Fruit fly (Drosophila melanogaster) whole organism, embryonic: Measurements from ENCODE around the gene CG11951.

Experiments used
- Adf1 ChIP-seq: fragments of 200-800 bp; sonication (Bioruptor generic); IDR thresholded peaks from 2 replicates; pipeline ENCODE4 v1.3.6; 2022; ENCODE audit warnings: missing biosample characterization, missing genetic modification characterization
- Asciz ChIP-seq: fragments of 200-800 bp; sonication (Bioruptor generic); optimal IDR thresholded peaks from 2 replicates; lab custom pipeline; 2017; ENCODE audit warnings: missing biosample characterization, mild to moderate bottlenecking, missing genetic modification characterization, missing genetic modification reagents
- Blimp-1 ChIP-seq: fragments of 200-800 bp; sonication (Bioruptor generic); optimal IDR thresholded peaks from 3 replicates; lab custom pipeline; 2018; ENCODE audit warnings: missing biosample characterization, missing genetic modification characterization, mild to moderate bottlenecking, moderate library complexity, missing genetic modification reagents
- BtbVII ChIP-seq: fragments of 200-800 bp; sonication (Bioruptor generic); optimal IDR thresholded peaks from 3 replicates; lab custom pipeline; 2017; ENCODE audit warnings: missing biosample characterization, mild to moderate bottlenecking, missing genetic modification characterization
- CG10147 ChIP-seq: fragments of 200-800 bp; sonication (Bioruptor generic); optimal IDR thresholded peaks from 2 replicates; lab custom pipeline; 2019; ENCODE audit warnings: missing biosample characterization, mild to moderate bottlenecking, missing genetic modification characterization, moderate library complexity
- CG10274 ChIP-seq: fragments of 200-800 bp; sonication (Bioruptor generic); optimal IDR thresholded peaks from 3 replicates; lab custom pipeline; 2017; ENCODE audit warnings: missing biosample characterization, mild to moderate bottlenecking, missing genetic modification characterization
- CG10431 ChIP-seq: fragments of 200-800 bp; sonication (Bioruptor generic); optimal IDR thresholded peaks from 3 replicates; lab custom pipeline; 2018; ENCODE audit warnings: missing biosample characterization, mild to moderate bottlenecking, missing genetic modification characterization
- CG10565 ChIP-seq: fragments of 200-800 bp; sonication (Bioruptor generic); optimal IDR thresholded peaks from 3 replicates; lab custom pipeline; 2016; ENCODE audit warnings: missing biosample characterization, mild to moderate bottlenecking, missing genetic modification characterization
- CG11456 ChIP-seq: fragments of 200-800 bp; sonication (Bioruptor generic); IDR thresholded peaks from 3 replicates; pipeline ENCODE4 v1.3.6; 2022; ENCODE audit warnings: missing biosample characterization, missing genetic modification characterization
- CG11504 ChIP-seq: fragments of 200-800 bp; sonication (Bioruptor generic); optimal IDR thresholded peaks from 3 replicates; lab custom pipeline; 2019; ENCODE audit warnings: missing biosample characterization, mild to moderate bottlenecking, missing genetic modification characterization, moderate library complexity
- CG12942 ChIP-seq: fragments of 200-800 bp; sonication (Bioruptor generic); optimal IDR thresholded peaks from 3 replicates; lab custom pipeline; 2016; ENCODE audit warnings: missing biosample characterization, missing genetic modification characterization
- CG13424 ChIP-seq: fragments of 200-800 bp; sonication (Bioruptor generic); optimal IDR thresholded peaks from 2 replicates; lab custom pipeline; 2019; ENCODE audit warnings: missing biosample characterization, mild to moderate bottlenecking, missing genetic modification characterization, moderate library complexity
- CG18011 ChIP-seq: fragments of 200-800 bp; sonication (Bioruptor generic); optimal IDR thresholded peaks from 2 replicates; lab custom pipeline; 2017; ENCODE audit warnings: missing biosample characterization, missing genetic modification characterization, mild to moderate bottlenecking, moderate library complexity, missing genotype
- CG2116 ChIP-seq: fragments of 200-800 bp; sonication (Bioruptor generic); optimal IDR thresholded peaks from 3 replicates; lab custom pipeline; 2018; ENCODE audit warnings: missing biosample characterization, mild to moderate bottlenecking, missing genetic modification characterization
- CG2120 ChIP-seq: fragments of 200-800 bp; sonication (Bioruptor generic); optimal IDR thresholded peaks from 3 replicates; lab custom pipeline; 2016; ENCODE audit warnings: missing biosample characterization, missing genetic modification characterization
- CG30431 ChIP-seq: fragments of 200-800 bp; sonication (Bioruptor generic); optimal IDR thresholded peaks from 2 replicates; lab custom pipeline; 2017; ENCODE audit warnings: missing biosample characterization, missing genetic modification characterization
- CG33557 ChIP-seq: fragments of 200-800 bp; sonication (Bioruptor generic); optimal IDR thresholded peaks from 2 replicates; lab custom pipeline; 2019; ENCODE audit warnings: missing biosample characterization, mild to moderate bottlenecking, missing genetic modification characterization, moderate library complexity
- CG4282 ChIP-seq: fragments of 200-800 bp; sonication (Bioruptor generic); optimal IDR thresholded peaks from 2 replicates; lab custom pipeline; 2016; ENCODE audit warnings: missing biosample characterization, missing genetic modification characterization
- CG4617 ChIP-seq: fragments of 200-800 bp; sonication (Bioruptor generic); optimal IDR thresholded peaks from 3 replicates; lab custom pipeline; 2016; ENCODE audit warnings: missing biosample characterization, missing genetic modification characterization, borderline replicate concordance
- CG9817 ChIP-seq: fragments of 200-800 bp; sonication (Bioruptor generic); optimal IDR thresholded peaks from 2 replicates; lab custom pipeline; 2018; ENCODE audit warnings: missing biosample characterization, mild to moderate bottlenecking, missing genetic modification characterization, moderate library complexity
- Dfd ChIP-seq, 2 experiments: fragments of >200 bp; optimal IDR thresholded peaks; 2 replicates each; lab custom pipeline; 2017; ENCODE audit warnings: missing biosample characterization in 2 of 2, missing genetic modification characterization in 2 of 2
- Dip2 ChIP-seq: fragments of 200-800 bp; sonication (Bioruptor generic); IDR thresholded peaks from 2 replicates; pipeline ENCODE4 v1.3.6; 2022; ENCODE audit warnings: missing biosample characterization, missing genetic modification characterization
- Doc3 ChIP-seq: fragments of 200-800 bp; sonication (Bioruptor generic); IDR thresholded peaks from 3 replicates; pipeline ENCODE4 v1.3.6; 2022; ENCODE audit warnings: missing biosample characterization, missing genetic modification characterization; ENCODE audit not compliant: partially characterized antibody
- E2f1 ChIP-seq: fragments of 200-800 bp; sonication (Bioruptor generic); IDR thresholded peaks from 2 replicates; pipeline ENCODE4 v1.3.6; 2022; ENCODE audit warnings: missing biosample characterization, missing genetic modification characterization
- HmgD ChIP-seq: fragments of 200-800 bp; sonication (Bioruptor generic); optimal IDR thresholded peaks from 3 replicates; lab custom pipeline; 2016; ENCODE audit warnings: missing biosample characterization, missing genetic modification characterization
- Hmr ChIP-seq: fragments of 200-800 bp; sonication (Bioruptor generic); optimal IDR thresholded peaks from 3 replicates; lab custom pipeline; 2017; ENCODE audit warnings: mild to moderate bottlenecking, missing biosample characterization, missing genetic modification reagents, missing genetic modification characterization
- Hr39 ChIP-seq: fragments of >200 bp; optimal IDR thresholded peaks from 2 replicates; lab custom pipeline; 2017
- Hsf ChIP-seq: fragments of 200-800 bp; sonication (Bioruptor generic); optimal IDR thresholded peaks from 3 replicates; lab custom pipeline; 2016; ENCODE audit warnings: missing biosample characterization, missing genetic modification characterization
- NC2α ChIP-seq: fragments of 200-800 bp; sonication (Bioruptor generic); optimal IDR thresholded peaks from 2 replicates; lab custom pipeline; 2016; ENCODE audit warnings: missing biosample characterization, missing genetic modification characterization
- Sin3A ChIP-seq: fragments of >200 bp; optimal IDR thresholded peaks from 2 replicates; lab custom pipeline; 2018
- Stat92E ChIP-seq, 3 experiments: fragments of >200 bp in 2 of 3; fragments of 200-800 bp in 1 of 3; sonication (Bioruptor generic) in 1 of 3; optimal IDR thresholded peaks; 2 replicates each; lab custom pipeline; 2017 to 2019; ENCODE audit warnings: missing biosample characterization in 3 of 3, missing genetic modification characterization in 3 of 3, mild to moderate bottlenecking in 1 of 3, moderate library complexity in 1 of 3
- Tbp ChIP-seq: fragments of >200 bp; optimal IDR thresholded peaks from 2 replicates; lab custom pipeline; 2018; ENCODE audit warnings: missing biosample characterization, missing genetic modification characterization
- Vsx1 ChIP-seq: fragments of 200-800 bp; sonication (Bioruptor generic); optimal IDR thresholded peaks from 2 replicates; lab custom pipeline; 2017; ENCODE audit warnings: missing biosample characterization, mild to moderate bottlenecking, missing genetic modification characterization, missing genetic modification reagents
- az2 ChIP-seq: fragments of 200-800 bp; sonication (Bioruptor generic); optimal IDR thresholded peaks from 3 replicates; lab custom pipeline; 2016; ENCODE audit warnings: missing biosample characterization, missing genetic modification characterization
- caup ChIP-seq: fragments of 200-800 bp; sonication (Bioruptor generic); optimal IDR thresholded peaks from 3 replicates; lab custom pipeline; 2017; ENCODE audit warnings: missing biosample characterization, mild to moderate bottlenecking, missing genetic modification characterization, moderate library complexity; ENCODE audit not compliant: severe bottlenecking
- crp ChIP-seq, 2 experiments: fragments of 200-800 bp; sonication (Bioruptor generic); optimal IDR thresholded peaks; 2 replicates in 1 of 2; 3 replicates in 1 of 2; lab custom pipeline; 2017; ENCODE audit warnings: missing biosample characterization in 2 of 2, missing genetic modification characterization in 2 of 2, mild to moderate bottlenecking in 1 of 2, moderate library complexity in 1 of 2
- en ChIP-seq: fragments of 200-800 bp; sonication (Bioruptor generic); optimal IDR thresholded peaks from 2 replicates; lab custom pipeline; 2016; ENCODE audit warnings: missing biosample characterization, missing genetic modification characterization
- ewg ChIP-seq: fragments of 200-800 bp; sonication (Bioruptor generic); optimal IDR thresholded peaks from 3 replicates; lab custom pipeline; 2017; ENCODE audit warnings: mild to moderate bottlenecking, missing biosample characterization, missing genetic modification reagents, missing genetic modification characterization
- fd64A ChIP-seq: fragments of 200-800 bp; sonication (Bioruptor generic); optimal IDR thresholded peaks from 3 replicates; lab custom pipeline; 2018; ENCODE audit warnings: missing biosample characterization, mild to moderate bottlenecking, missing genetic modification characterization
- fru ChIP-seq: fragments of >200 bp; optimal IDR thresholded peaks from 2 replicates; lab custom pipeline; 2017
- fu2 ChIP-seq: fragments of 200-800 bp; sonication (Bioruptor generic); optimal IDR thresholded peaks from 2 replicates; lab custom pipeline; 2016; ENCODE audit warnings: missing biosample characterization, missing genetic modification characterization
- gfzf ChIP-seq: fragments of 200-800 bp; sonication (Bioruptor generic); optimal IDR thresholded peaks from 2 replicates; lab custom pipeline; 2016; ENCODE audit warnings: missing biosample characterization, mild to moderate bottlenecking, missing genetic modification characterization, moderate library complexity
- knrl ChIP-seq: fragments of 200-800 bp; sonication (Bioruptor generic); IDR thresholded peaks from 3 replicates; pipeline ENCODE4 v1.3.6; 2022; ENCODE audit warnings: missing biosample characterization, missing genetic modification characterization; ENCODE audit not compliant: partially characterized antibody
- otp ChIP-seq: fragments of 200-800 bp; sonication (Bioruptor generic); IDR thresholded peaks from 3 replicates; pipeline ENCODE4, ENCODE4 v1.3.6; 2022; ENCODE audit warnings: missing biosample characterization, missing genetic modification characterization
- pum ChIP-seq: fragments of 200-800 bp; sonication (Bioruptor generic); optimal IDR thresholded peaks from 2 replicates; lab custom pipeline; 2016; ENCODE audit warnings: missing biosample characterization, missing genetic modification characterization
- sima ChIP-seq: fragments of 200-800 bp; sonication (Bioruptor generic); optimal IDR thresholded peaks from 2 replicates; lab custom pipeline; 2016; ENCODE audit warnings: missing biosample characterization, missing genetic modification characterization
- sqz ChIP-seq: fragments of 200-800 bp; sonication (Bioruptor generic); optimal IDR thresholded peaks from 3 replicates; lab custom pipeline; 2018; ENCODE audit warnings: missing biosample characterization, mild to moderate bottlenecking, missing genetic modification characterization
- sr ChIP-seq: fragments of 200-800 bp; sonication (Bioruptor generic); IDR thresholded peaks from 3 replicates; pipeline ENCODE4 v1.3.6; 2022; ENCODE audit warnings: missing biosample characterization, missing genetic modification characterization
- stwl ChIP-seq: fragments of 200-800 bp; sonication (Bioruptor generic); optimal IDR thresholded peaks from 3 replicates; lab custom pipeline; 2018; ENCODE audit warnings: missing biosample characterization, mild to moderate bottlenecking, missing genetic modification characterization, moderate library complexity
- sug ChIP-seq: fragments of 200-800 bp; optimal IDR thresholded peaks from 2 replicates; lab custom pipeline; 2019; ENCODE audit warnings: missing biosample characterization, mild to moderate bottlenecking, missing genetic modification characterization, moderate library complexity
- vfl ChIP-seq: fragments of 200-800 bp; sonication (Bioruptor generic); optimal IDR thresholded peaks from 2 replicates; lab custom pipeline; 2016; ENCODE audit warnings: missing biosample characterization, missing genetic modification characterization

Gene CG11951

DNA sequence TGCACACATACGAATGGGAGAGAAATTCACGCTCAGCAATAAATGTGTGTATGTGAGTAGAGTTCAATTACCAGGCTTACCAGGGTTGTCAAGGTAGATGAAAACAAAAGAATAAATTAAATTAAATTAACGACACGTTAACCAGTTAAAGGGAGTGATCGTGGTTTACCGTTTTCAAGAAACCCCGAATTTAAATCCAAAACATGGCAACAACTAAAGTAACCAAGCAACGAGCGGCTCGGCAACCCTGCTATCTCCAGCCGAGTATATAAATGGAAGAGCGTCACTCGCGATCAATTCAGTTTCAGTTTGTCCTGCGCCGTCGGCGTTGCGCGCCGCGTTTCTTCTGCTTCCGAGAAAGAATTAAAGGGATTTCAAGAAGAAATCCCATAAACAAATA, 24.3 kb downstream of the CG11951 start (continued):
- peak; percentile 99 for TF ChIP-seq CG13424 (tag; lab: Kevin White, UChicago)
- TF ChIP-seq sr (GFP tag; lab: Robert Waterston, UW) = peak; percentile 98
- TF ChIP-seq Stat92E (GFP tag; optimal IDR thresholded peaks at IDR 0.05; lab: Kevin White, UChicago) = peak in 1 of 3 experiments; percentile 99
- TF ChIP-seq vfl = peak; percentile 99
- peak; percentile 98 for TF ChIP-seq sug (tag; lab: Kevin White, UChicago)
- TF ChIP-seq gfzf (GFP tag; lab: Kevin White, UChicago) = peak; percentile 44
- peak; percentile 99 for TF ChIP-seq CG11456
- TF ChIP-seq Hmr (GFP tag; lab: Kevin White, UChicago) = peak; percentile 99
- peak; percentile 97 for TF ChIP-seq stwl (tag; lab: Kevin White, UChicago)
- TF ChIP-seq CG18011 (GFP tag; lab: Kevin White, UChicago) = peak; percentile 93
- TF ChIP-seq CG10431 (GFP tag; lab: Kevin White, UChicago) = peak; percentile 98
- peak; percentile 99 for TF ChIP-seq sima (GFP tag; lab: Kevin White, UChicago)
- peak; percentile 98 for TF ChIP-seq HmgD
- peak; percentile 99 for TF ChIP-seq Asciz (GFP tag; lab: Kevin White, UChicago)
- TF ChIP-seq Hr39 (lab: Kevin White, UChicago) = no peak
- TF ChIP-seq sqz (GFP tag; lab: Kevin White, UChicago) = peak; percentile 99
- TF ChIP-seq CG10274 (GFP tag; lab: Kevin White, UChicago) = peak; percentile 96
- TF ChIP-seq CG11504 (tag; lab: Kevin White, UChicago) = peak; percentile 98
- peak; percentile 99 for TF ChIP-seq pum (GFP tag; lab: Kevin White, UChicago)
- peak; percentile 97 for TF ChIP-seq ewg (GFP tag; lab: Kevin White, UChicago)
- TF ChIP-seq Vsx1 (GFP tag; lab: Kevin White, UChicago) = peak; percentile 98
- TF ChIP-seq Dfd (GFP tag; optimal IDR thresholded peaks at IDR 0.05; lab: Kevin White, UChicago) = no peak
- peak; percentile 99 for TF ChIP-seq caup (GFP tag; lab: Kevin White, UChicago)
- TF ChIP-seq CG2120 (GFP tag; lab: Kevin White, UChicago) = peak; percentile 99
- TF ChIP-seq Tbp (GFP tag; lab: Kevin White, UChicago) = peak; percentile 98
- peak; percentile 99 for TF ChIP-seq NC2α
- TF ChIP-seq Adf1 (GFP tag; lab: Robert Waterston, UW) = peak; percentile 91
- peak; percentile 99 for TF ChIP-seq en
- peak; percentile 98 for TF ChIP-seq CG12942 (GFP tag; lab: Kevin White, UChicago)
- TF ChIP-seq Sin3A (lab: Kevin White, UChicago) = no peak
- TF ChIP-seq az2 (GFP tag; lab: Kevin White, UChicago) = peak; percentile 99
- peak; percentile 99 for TF ChIP-seq CG9817 (tag; lab: Kevin White, UChicago)
- TF ChIP-seq CG4282 (GFP tag; lab: Kevin White, UChicago) = peak; percentile 98
- peak; percentile 97 for TF ChIP-seq fu2 (GFP tag; lab: Kevin White, UChicago)
- TF ChIP-seq fd64A (GFP tag; lab: Kevin White, UChicago) = peak; percentile 99
- peak; percentile 99 for TF ChIP-seq Hsf (GFP tag; lab: Kevin White, UChicago)
- TF ChIP-seq CG2116 = peak; percentile 89
- no peak for TF ChIP-seq fru (lab: Kevin White, UChicago)
- TF ChIP-seq CG33557 (GFP tag; lab: Kevin White, UChicago) = peak; percentile 100
- peak; percentile 75 for TF ChIP-seq Dip2 (GFP tag; lab: Robert Waterston, UW)
- TF ChIP-seq Blimp-1 (GFP tag; lab: Kevin White, UChicago) = peak; percentile 98
- TF ChIP-seq BtbVII (GFP tag; lab: Kevin White, UChicago) = peak; percentile 99
- peak; percentile 24 to 76 for TF ChIP-seq crp (GFP tag; optimal IDR thresholded peaks at IDR 0.05; lab: Kevin White, UChicago)
- TF ChIP-seq E2f1 (GFP tag; lab: Robert Waterston, UW) = peak; percentile 99
- TF ChIP-seq Doc3 (GFP tag; lab: Robert Waterston, UW) = no peak
- TF ChIP-seq otp = peak; percentile 100
- peak; percentile 99 for TF ChIP-seq CG30431 (GFP tag; lab: Kevin White, UChicago)
- TF ChIP-seq knrl (GFP tag; lab: Robert Waterston, UW) = no peak
- TF ChIP-seq CG10147 (GFP tag; lab: Kevin White, UChicago) = peak; percentile 98
- TF ChIP-seq CG4617 = peak; percentile 99
- TF ChIP-seq CG10565 (GFP tag; lab: Kevin White, UChicago) = peak; percentile 97
